Worm (Caenorhabditis elegans) whole organism, late embryonic: Measurements from ENCODE around the gene nspf-2.

ENCODE experiments used
- ceh-9 ChIP-seq: sonication (generic microtip); optimal IDR thresholded peaks from 2 replicates; lab custom pipeline; 2016; ENCODE audit warnings: mild to moderate bottlenecking, missing genetic modification characterization, inconsistent platforms, missing compliant biosample characterization
- elt-2 ChIP-seq: sonication (generic microtip); optimal IDR thresholded peaks from 2 replicates; lab custom pipeline; 2016; ENCODE audit warnings: missing genetic modification reagents, missing genetic modification characterization, missing compliant biosample characterization
- fkh-10 ChIP-seq: fragments of 150-350 bp; optimal IDR thresholded peaks from 2 replicates; lab custom pipeline; 2014; ENCODE audit warnings: missing biosample characterization, missing genetic modification reagents, missing genetic modification characterization
- tbx-2 ChIP-seq: sonication (generic microtip); optimal IDR thresholded peaks from 2 replicates; lab custom pipeline; 2016; ENCODE audit warnings: missing genetic modification characterization, missing compliant biosample characterization
- unc-3 ChIP-seq, 2 experiments: fragments of 200-800 bp in 1 of 2; sonication (Bioruptor generic) in 1 of 2; sonication (generic microtip) in 1 of 2; conservative IDR thresholded peaks in 1 of 2; optimal IDR thresholded peaks in 1 of 2; 2 replicates each; pipeline versions ENCODE4 v1.3.6 to Lab custom; 2016 to 2022; ENCODE audit warnings: missing compliant biosample characterization in 2 of 2, missing genetic modification characterization in 2 of 2, missing genetic modification reagents in 1 of 2

DNA sequence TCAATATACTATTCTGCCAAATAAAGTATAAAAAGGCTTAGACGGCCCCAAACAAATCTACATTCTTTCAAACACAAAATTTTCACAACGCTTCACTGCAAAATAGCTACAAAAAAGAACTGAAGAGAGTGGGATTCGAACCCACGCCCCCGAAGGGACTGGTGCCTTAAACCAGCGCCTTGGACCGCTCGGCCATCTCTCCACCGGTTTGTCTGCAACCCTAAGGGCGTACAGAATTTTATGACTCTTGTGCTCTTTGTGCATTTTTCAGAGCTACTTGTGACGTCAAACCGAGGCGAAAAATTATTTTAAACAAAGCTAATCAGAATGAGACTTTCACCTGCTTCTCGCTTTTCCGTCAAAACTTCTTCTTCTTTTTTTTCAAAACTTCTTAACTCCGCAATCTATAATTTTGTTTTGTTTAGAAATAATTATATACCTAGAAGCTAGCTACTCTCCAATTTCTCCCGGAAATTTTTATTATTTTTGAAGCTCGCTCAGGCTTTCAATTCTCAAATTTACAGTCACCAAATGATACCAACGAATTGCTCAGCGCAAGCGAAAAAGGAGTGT is 47.5 kb downstream of the nspf-2 start, which contains the start of gene T05A8.8:
- TF ChIP-seq fkh-10 (no peak), ceh-9 (no peak), elt-2 (tag; lab: Kevin White, UChicago) (no peak), tbx-2 (no peak), unc-3 (GFP tag; conservative IDR thresholded peaks at IDR 0.05; lab: Robert Waterston, UW) (no peak), unc-3 (tag; optimal IDR thresholded peaks at IDR 0.05; lab: Kevin White, UChicago) (no peak)
